Worm (Caenorhabditis elegans): ENCODE data around the gene coa-7.

coa-7 gene

ce11 chrII:11646276-11646797, 4.6 kb downstream of the coa-7 start, which contains the start of gene ghi-1:
Gene ghi-1 (plus strand): TSS chrII:11646747.
- TF ChIP-seq tab-1 (GFP tag; IDR thresholded peaks at IDR 0.05) = no peak
- TF ChIP-seq ztf-23 (GFP tag; IDR thresholded peaks at IDR 0.05) = no peak

ce11 chrII:11645383-11645782, 5.6 kb downstream of the coa-7 start:
- TF ChIP-seq tab-1 (GFP tag; IDR thresholded peaks at IDR 0.05) = no peak

ce11 chrII:11644535-11644934, 6.4 kb downstream of the coa-7 start:
- TF ChIP-seq tab-1 (GFP tag; IDR thresholded peaks at IDR 0.05) (no peak), ref-1 (GFP tag; conservative IDR thresholded peaks at IDR 0.05) (no peak)

- TF ChIP-seq tab-1 (GFP tag; IDR thresholded peaks at IDR 0.05) = no peak
These were observed 8.2 kb downstream of the coa-7 start for ce11 chrII:11642736-11643135.

- no peak for TF ChIP-seq klf-2 (GFP tag; conservative IDR thresholded peaks at IDR 0.05)
- no peak for TF ChIP-seq med-1 (GFP tag; optimal IDR thresholded peaks at IDR 0.05; ENCODE audit: insufficient read depth)
- TF ChIP-seq flt-1 (GFP tag; IDR thresholded peaks at IDR 0.05) = no peak
- TF ChIP-seq ztf-29 (GFP tag; IDR thresholded peaks at IDR 0.05) = no peak
- no peak for TF ChIP-seq cog-1 (tag; optimal IDR thresholded peaks at IDR 0.05)
- TF ChIP-seq ref-1 (GFP tag; conservative IDR thresholded peaks at IDR 0.05) = no peak
These were observed 8.9 kb downstream of the coa-7 start for ce11 chrII:11642025-11642424.

ce11 chrII:11637817-11638216, 13.1 kb downstream of the coa-7 start:
- no peak for TF ChIP-seq T22C8.4 (GFP tag; IDR thresholded peaks at IDR 0.05)
- no peak for TF ChIP-seq klf-2 (GFP tag; conservative IDR thresholded peaks at IDR 0.05)
- TF ChIP-seq ztf-29 (GFP tag; IDR thresholded peaks at IDR 0.05) = no peak
- TF ChIP-seq tab-1 (GFP tag; IDR thresholded peaks at IDR 0.05) = no peak
- TF ChIP-seq ref-1 (GFP tag; conservative IDR thresholded peaks at IDR 0.05) = no peak

ce11 chrII:11637189-11637754, 13.7 kb downstream of the coa-7 start:
- TF ChIP-seq cog-1 (tag; optimal IDR thresholded peaks at IDR 0.05) = peak; percentile 16
- TF ChIP-seq flt-1 (GFP tag; IDR thresholded peaks at IDR 0.05) = peak; percentile 60; the same call in 1 of the 2 replicates
- 0 out of 2 replicates have a peak, but pooled peaks have one; percentile 43 for TF ChIP-seq ztf-23 (GFP tag; IDR thresholded peaks at IDR 0.05)
- TF ChIP-seq klf-2 (GFP tag; conservative IDR thresholded peaks at IDR 0.05) = no peak
- TF ChIP-seq ztf-29 (GFP tag; IDR thresholded peaks at IDR 0.05) = peak; percentile 22; the same call in 1 of the 2 replicates

ce11 chrII:11636617-11637016, 14.3 kb downstream of the coa-7 start:
- TF ChIP-seq flt-1 (GFP tag; IDR thresholded peaks at IDR 0.05) = 0 out of 2 replicates have a peak, but pooled peaks have one; percentile 16
- no peak for TF ChIP-seq klf-2 (GFP tag; conservative IDR thresholded peaks at IDR 0.05)

ce11 chrII:11635745-11636161, 15.2 kb downstream of the coa-7 start:
- TF ChIP-seq klf-2 (GFP tag; conservative IDR thresholded peaks at IDR 0.05) = no peak
- TF ChIP-seq cog-1 (tag; optimal IDR thresholded peaks at IDR 0.05) = peak; percentile 31
- TF ChIP-seq ref-1 (GFP tag; conservative IDR thresholded peaks at IDR 0.05) = no peak
- peak; percentile 64; the same call in 1 of the 2 replicates for TF ChIP-seq ztf-23 (GFP tag; IDR thresholded peaks at IDR 0.05)
- TF ChIP-seq flt-1 (GFP tag; IDR thresholded peaks at IDR 0.05) = peak; percentile 49; the same call in 1 of the 2 replicates
- no peak for TF ChIP-seq med-1 (GFP tag; optimal IDR thresholded peaks at IDR 0.05; ENCODE audit: insufficient read depth)
- 0 out of 2 replicates have a peak, but pooled peaks have one; percentile 41 for TF ChIP-seq tab-1 (GFP tag; IDR thresholded peaks at IDR 0.05)
- peak; percentile 75 for TF ChIP-seq T22C8.4 (GFP tag; IDR thresholded peaks at IDR 0.05)

- no peak for TF ChIP-seq ref-1 (GFP tag; conservative IDR thresholded peaks at IDR 0.05)
- TF ChIP-seq tab-1 (GFP tag; IDR thresholded peaks at IDR 0.05) = peak; percentile 75
- no peak for TF ChIP-seq med-1 (GFP tag; optimal IDR thresholded peaks at IDR 0.05; ENCODE audit: insufficient read depth)
- peak; percentile 83; the same call in 1 of the 2 replicates for TF ChIP-seq ztf-23 (GFP tag; IDR thresholded peaks at IDR 0.05)
- peak; percentile 80 for TF ChIP-seq flt-1 (GFP tag; IDR thresholded peaks at IDR 0.05)
- 0 out of 2 replicates have a peak, but pooled peaks have one; percentile 40 for TF ChIP-seq klf-2 (GFP tag; conservative IDR thresholded peaks at IDR 0.05)
- TF ChIP-seq ztf-29 (GFP tag; IDR thresholded peaks at IDR 0.05) = peak; percentile 71
- TF ChIP-seq cog-1 (tag; optimal IDR thresholded peaks at IDR 0.05) = peak; percentile 93
- peak; percentile 83 for TF ChIP-seq T22C8.4 (GFP tag; IDR thresholded peaks at IDR 0.05)
These were observed 16.0 kb downstream of the coa-7 start for ce11 chrII:11634681-11635527.

- peak; percentile 89 for TF ChIP-seq cog-1 (tag; optimal IDR thresholded peaks at IDR 0.05)
- TF ChIP-seq flt-1 (GFP tag; IDR thresholded peaks at IDR 0.05) = peak; percentile 80
- TF ChIP-seq T22C8.4 (GFP tag; IDR thresholded peaks at IDR 0.05) = peak; percentile 24; the same call in 1 of the 2 replicates
- TF ChIP-seq klf-2 (GFP tag; conservative IDR thresholded peaks at IDR 0.05) = no peak
- TF ChIP-seq ref-1 (GFP tag; conservative IDR thresholded peaks at IDR 0.05) = no peak
- TF ChIP-seq tab-1 (GFP tag; IDR thresholded peaks at IDR 0.05) = 0 out of 2 replicates have a peak, but pooled peaks have one; percentile 75
- no peak for TF ChIP-seq med-1 (GFP tag; optimal IDR thresholded peaks at IDR 0.05; ENCODE audit: insufficient read depth)
- TF ChIP-seq ztf-23 (GFP tag; IDR thresholded peaks at IDR 0.05) = peak; percentile 55; the same call in 1 of the 2 replicates
- TF ChIP-seq ztf-29 (GFP tag; IDR thresholded peaks at IDR 0.05) = no peak
These were observed 16.8 kb downstream of the coa-7 start for ce11 chrII:11634057-11634676.
